Worm (Caenorhabditis elegans): ENCODE data around the gene C44B12.6.

DNA sequence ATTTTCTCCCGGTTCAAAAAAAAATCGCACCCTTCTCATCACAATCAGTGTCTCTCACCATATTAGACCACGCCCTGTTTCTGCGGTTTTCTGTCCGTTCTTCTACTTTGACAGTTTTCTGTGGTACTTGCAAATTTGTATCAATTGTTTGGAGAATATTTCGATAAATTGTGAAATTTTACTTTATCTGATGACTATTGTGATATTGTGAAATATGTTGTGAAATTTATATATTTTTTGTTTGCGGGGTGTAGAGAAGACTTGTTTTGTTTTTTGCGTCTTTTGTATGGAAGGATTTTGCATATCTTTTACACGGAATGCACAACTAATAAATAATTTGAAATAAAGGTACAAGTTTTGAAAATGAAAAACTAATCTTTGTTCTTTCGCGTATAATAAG lies 30.8 kb upstream of the C44B12.6 start:
- TF ChIP-seq ama-1 (optimal IDR thresholded peaks at IDR 0.05) (no peak), ceh-13 (GFP tag; optimal IDR thresholded peaks at IDR 0.05) (no peak), hnd-1 (tag; optimal IDR thresholded peaks at IDR 0.05) (no peak), ceh-36 (tag; optimal IDR thresholded peaks at IDR 0.05) (no peak), flt-1 (GFP tag; IDR thresholded peaks at IDR 0.05) (no peak), F13C5.2 (tag; optimal IDR thresholded peaks at IDR 0.05) (no peak), tbx-37 (GFP tag; conservative IDR thresholded peaks at IDR 0.05) (no peak), B0310.2 (tag; optimal IDR thresholded peaks at IDR 0.05) (no peak), pes-1 (GFP tag; IDR thresholded peaks at IDR 0.05) (no peak)

All from whole organism, early embryonic.